Fruit fly (Drosophila melanogaster): ENCODE data around the gene CG10077.
A peak's percentile ranks its signal among the peaks of the same experiment; 100 is the strongest.

The CG10077 gene

DNA sequence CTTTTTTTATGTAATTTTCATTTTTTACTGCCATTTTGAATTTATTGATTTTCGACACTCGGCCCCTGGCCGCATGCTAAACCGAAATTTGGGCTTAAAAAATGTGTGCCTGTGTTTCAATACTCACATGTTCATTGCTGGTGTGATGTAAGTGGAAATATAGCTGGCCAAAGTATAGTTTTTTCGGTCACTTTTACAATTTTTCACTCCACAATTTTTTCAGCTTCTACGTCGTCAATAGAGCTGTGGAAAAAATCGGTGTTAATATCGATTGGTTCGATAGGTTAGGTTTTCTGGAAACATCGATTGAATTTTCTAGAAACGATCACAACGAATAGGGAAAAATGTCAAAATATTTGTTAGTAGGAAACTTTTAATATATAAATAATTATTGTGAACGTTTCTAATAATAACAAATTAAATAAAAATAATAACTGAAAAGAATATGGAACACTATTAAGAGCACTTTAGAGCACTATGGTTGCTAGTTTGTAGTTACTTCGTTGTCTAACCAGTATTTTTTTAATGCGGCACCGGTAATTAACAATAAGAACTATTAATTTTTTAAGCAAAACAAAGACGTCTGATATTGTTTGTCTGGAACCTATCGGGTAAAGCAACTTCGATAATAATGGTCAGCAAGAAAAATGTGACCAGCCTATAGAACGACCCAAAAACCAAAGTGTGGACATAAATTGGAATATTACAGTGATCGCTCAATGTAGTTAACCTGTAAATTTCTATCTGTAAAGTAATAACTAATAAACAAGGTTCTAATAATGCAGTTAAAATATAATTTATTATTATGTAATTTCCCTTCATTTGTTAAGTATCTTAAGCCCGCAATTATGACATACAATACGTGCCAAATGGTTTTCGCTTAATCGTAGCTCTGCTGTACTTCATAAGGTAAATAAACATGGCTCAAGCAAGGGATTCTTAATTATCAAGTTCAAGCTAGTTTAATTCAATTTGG is at the start of gene CG10077, which contains the start of gene CG9948 (continued):
- TF ChIP-seq pros (GFP tag; optimal IDR thresholded peaks at IDR 0.05) = peak; percentile 63
- peak; percentile 85 for TF ChIP-seq Dll (GFP tag; IDR thresholded peaks at IDR 0.05; ENCODE audit: partially characterized antibody)
- peak; percentile 90 for TF ChIP-seq ap (GFP tag; IDR thresholded peaks at IDR 0.05)
- TF ChIP-seq CG16779 (GFP tag; IDR thresholded peaks at IDR 0.05) = 0 out of 2 replicates have a peak, but pooled peaks have one; percentile 44
- peak; percentile 93 for TF ChIP-seq CG2678 (tag; optimal IDR thresholded peaks at IDR 0.05)
- peak; percentile 82 for TF ChIP-seq Doc3 (GFP tag; IDR thresholded peaks at IDR 0.05; ENCODE audit: partially characterized antibody)
- peak; percentile 92 for TF ChIP-seq CG13424 (tag; optimal IDR thresholded peaks at IDR 0.05)
- TF ChIP-seq CG13296 (GFP tag; optimal IDR thresholded peaks at IDR 0.05) = peak; percentile 87
- TF ChIP-seq Ada2b (GFP tag; IDR thresholded peaks at IDR 0.05) = peak; percentile 94
- peak; percentile 61; the same call in 1 of the 3 replicates for TF ChIP-seq CG7963 (GFP tag; IDR thresholded peaks at IDR 0.05; ENCODE audit: partially characterized antibody)
- TF ChIP-seq CTCF (GFP tag; optimal IDR thresholded peaks at IDR 0.05) = no peak
- peak; percentile 87 for TF ChIP-seq CG30403 (GFP tag; optimal IDR thresholded peaks at IDR 0.05)
- peak; percentile 89 for TF ChIP-seq Hr3 (GFP tag; optimal IDR thresholded peaks at IDR 0.05)
- peak; percentile 89 for TF ChIP-seq HLH4C (GFP tag; IDR thresholded peaks at IDR 0.05; ENCODE audit: partially characterized antibody)
- TF ChIP-seq fd102C (GFP tag; optimal IDR thresholded peaks at IDR 0.05) = peak; percentile 27
- peak; percentile 86 for TF ChIP-seq corto (GFP tag; optimal IDR thresholded peaks at IDR 0.05)
- peak; percentile 91 for TF ChIP-seq stc (GFP tag; IDR thresholded peaks at IDR 0.05)
- TF ChIP-seq slbo (GFP tag; IDR thresholded peaks at IDR 0.05) = peak; percentile 95
- TF ChIP-seq Dip3 (GFP tag; optimal IDR thresholded peaks at IDR 0.05) = peak; percentile 64
- peak; percentile 91 for TF ChIP-seq dmrt99B (tag; optimal IDR thresholded peaks at IDR 0.05)
- peak; percentile 73 for TF ChIP-seq CG4404 (GFP tag; IDR thresholded peaks at IDR 0.05)
- no peak for TF ChIP-seq GATAe (GFP tag; conservative IDR thresholded peaks at IDR 0.05)
- peak; percentile 69 for TF ChIP-seq CG10431 (GFP tag; optimal IDR thresholded peaks at IDR 0.05)
- no peak for TF ChIP-seq abd-A (tag; optimal IDR thresholded peaks at IDR 0.05)
- TF ChIP-seq CG30431 (GFP tag; optimal IDR thresholded peaks at IDR 0.05) = no peak
- TF ChIP-seq rib (GFP tag; IDR thresholded peaks at IDR 0.05) = peak; percentile 62
- peak; percentile 95 for TF ChIP-seq gem (tag; optimal IDR thresholded peaks at IDR 0.05)
- TF ChIP-seq CG4730 (GFP tag; IDR thresholded peaks at IDR 0.05) = peak; percentile 83
- peak; percentile 91 for TF ChIP-seq Dbx (GFP tag; IDR thresholded peaks at IDR 0.05)
- TF ChIP-seq HLH3B (GFP tag; IDR thresholded peaks at IDR 0.05) = peak; percentile 91
- peak; percentile 91 for TF ChIP-seq Fer1 (GFP tag; optimal IDR thresholded peaks at IDR 0.05)
- peak; percentile 38 for TF ChIP-seq Side (GFP tag; optimal IDR thresholded peaks at IDR 0.05)
- peak; percentile 76; the same call in 1 of the 2 replicates for TF ChIP-seq bowl (GFP tag; IDR thresholded peaks at IDR 0.05)
- TF ChIP-seq Optix (GFP tag; IDR thresholded peaks at IDR 0.05) = peak; percentile 74; the same call in 2 of the 3 replicates
- peak; percentile 60 for TF ChIP-seq sna (GFP tag; IDR thresholded peaks at IDR 0.05; ENCODE audit: partially characterized antibody)
- TF ChIP-seq CG12299 (tag; optimal IDR thresholded peaks at IDR 0.05) = peak; percentile 86
- TF ChIP-seq dm (GFP tag; optimal IDR thresholded peaks at IDR 0.05) = peak; percentile 27
- peak; percentile 72 for TF ChIP-seq ssp (GFP tag; IDR thresholded peaks at IDR 0.05)
- peak; percentile 86 for TF ChIP-seq wdn (GFP tag; IDR thresholded peaks at IDR 0.05)
- peak; percentile 83 for TF ChIP-seq nom (GFP tag; optimal IDR thresholded peaks at IDR 0.05)
- peak; percentile 62 for TF ChIP-seq CG7745 (tag; optimal IDR thresholded peaks at IDR 0.05)
- peak; percentile 32 to 77 for TF ChIP-seq chif (GFP tag; optimal IDR thresholded peaks at IDR 0.05)
- peak; percentile 71 for TF ChIP-seq Six4 (GFP tag; optimal IDR thresholded peaks at IDR 0.05)
- peak; percentile 75 for TF ChIP-seq CG6813 (GFP tag; optimal IDR thresholded peaks at IDR 0.05)
- peak; percentile 71 for TF ChIP-seq dati (GFP tag; IDR thresholded peaks at IDR 0.05)
- no peak; the same call in 1 of the 2 replicates for TF ChIP-seq dan (GFP tag; IDR thresholded peaks at IDR 0.05)
- TF ChIP-seq CG18262 (tag; optimal IDR thresholded peaks at IDR 0.05) = peak; percentile 89
- peak; percentile 90 for TF ChIP-seq sob (GFP tag; IDR thresholded peaks at IDR 0.05)

Measured in whole organism, embryonic.